Worm (Caenorhabditis elegans) whole organism, L1 larva: ENCODE data around the gene T11G6.2.

Experiments used
- Y116A8C.19 ChIP-seq: sonication (generic microtip); optimal IDR thresholded peaks from 2 replicates; lab custom pipeline; 2016; ENCODE audit warnings: missing compliant biosample characterization, missing genetic modification characterization, borderline replicate concordance
- aha-1 ChIP-seq: fragments of 150-350 bp; optimal IDR thresholded peaks from 2 replicates; lab custom pipeline; 2014; ENCODE audit warnings: missing biosample characterization, missing genetic modification characterization
- ama-1 ChIP-seq: fragments of 150-350 bp; optimal IDR thresholded peaks from 2 replicates; lab custom pipeline; 2014
- ceh-8 ChIP-seq: fragments of 200-800 bp; sonication (Bioruptor generic); optimal IDR thresholded peaks from 2 replicates; lab custom pipeline; 2018; ENCODE audit warnings: mild to moderate bottlenecking, missing genetic modification characterization, moderate library complexity, missing compliant biosample characterization
- ceh-82 ChIP-seq, 3 experiments: fragments of 150-350 bp in 1 of 3; sonication (generic microtip) in 2 of 3; optimal IDR thresholded peaks; 2 replicates each; lab custom pipeline; 2014 to 2017; ENCODE audit warnings: missing biosample characterization in 3 of 3, missing genetic modification characterization in 3 of 3
- ceh-88 ChIP-seq: fragments of 200-800 bp; sonication (Bioruptor generic); IDR thresholded peaks from 2 replicates; pipeline ENCODE4 v1.3.6; 2022; ENCODE audit warnings: missing genetic modification characterization, missing compliant biosample characterization
- efl-1 ChIP-seq, 4 experiments: fragments of 150-350 bp; optimal IDR thresholded peaks in 3 of 4; peaks in 1 of 4; 1 replicate in 1 of 4; 2 replicates in 3 of 4; lab custom pipeline; 2014; ENCODE audit warnings: missing biosample characterization in 2 of 4, missing genetic modification characterization in 2 of 4, missing genetic modification reagents in 2 of 4
- egl-27 ChIP-seq, 2 experiments: fragments of 150-350 bp in 1 of 2; sonication (generic microtip); optimal IDR thresholded peaks; 3 replicates each; lab custom pipeline; 2017 to 2018; ENCODE audit warnings: missing biosample characterization in 2 of 2, missing genetic modification characterization in 2 of 2, missing genetic modification reagents in 2 of 2
- fkh-10 ChIP-seq: sonication (generic microtip); optimal IDR thresholded peaks from 2 replicates; lab custom pipeline; 2017; ENCODE audit warnings: missing biosample characterization, missing genetic modification reagents, missing genetic modification characterization
- fkh-8 ChIP-seq: sonication (generic microtip); optimal IDR thresholded peaks from 2 replicates; lab custom pipeline; 2016; ENCODE audit warnings: mild to moderate bottlenecking, missing genetic modification characterization, missing compliant biosample characterization
- grh-1 ChIP-seq: fragments of 200-800 bp; sonication (Bioruptor generic); IDR thresholded peaks from 2 replicates; pipeline ENCODE4 v1.3.6; 2022; ENCODE audit warnings: missing genetic modification reagents, missing genetic modification characterization, missing compliant biosample characterization
- hlh-17 ChIP-seq: fragments of 200-800 bp; sonication (Bioruptor generic); optimal IDR thresholded peaks from 2 replicates; lab custom pipeline; 2018; ENCODE audit warnings: missing genetic modification characterization, mild to moderate bottlenecking, missing compliant biosample characterization, moderate library complexity, borderline replicate concordance
- irx-1 ChIP-seq: sonication (generic microtip); optimal IDR thresholded peaks from 2 replicates; lab custom pipeline; 2016; ENCODE audit warnings: missing genetic modification characterization, missing compliant biosample characterization
- jun-1 ChIP-seq: fragments of 150-350 bp; optimal IDR thresholded peaks from 2 replicates; lab custom pipeline; 2014; ENCODE audit warnings: missing biosample characterization, missing genetic modification reagents, missing genetic modification characterization
- lin-13 ChIP-seq: fragments of 150-350 bp; optimal IDR thresholded peaks from 2 replicates; lab custom pipeline; 2014; ENCODE audit warnings: missing biosample characterization, missing genetic modification reagents, missing genetic modification characterization
- lin-14 ChIP-seq: fragments of 200-800 bp; sonication (Bioruptor generic); optimal IDR thresholded peaks from 2 replicates; lab custom pipeline; 2018; ENCODE audit warnings: mild to moderate bottlenecking, missing genetic modification characterization, moderate library complexity, missing compliant biosample characterization
- lin-39 ChIP-seq: fragments of 150-350 bp; optimal IDR thresholded peaks from 2 replicates; lab custom pipeline; 2014; ENCODE audit warnings: missing biosample characterization, missing genetic modification reagents, missing genetic modification characterization
- mab-9 ChIP-seq: fragments of 200-800 bp; sonication (Bioruptor generic); IDR thresholded peaks from 2 replicates; pipeline ENCODE4 v1.3.6; 2022; ENCODE audit warnings: missing genetic modification reagents, missing genetic modification characterization, missing compliant biosample characterization
- mef-2 ChIP-seq: fragments of 150-350 bp; optimal IDR thresholded peaks from 2 replicates; lab custom pipeline; 2014; ENCODE audit warnings: missing biosample characterization, missing genetic modification characterization
- nhr-12 ChIP-seq: sonication (generic microtip); optimal IDR thresholded peaks from 2 replicates; lab custom pipeline; 2017; ENCODE audit warnings: missing biosample characterization, missing genetic modification characterization
- nhr-47 ChIP-seq: sonication (generic microtip); optimal IDR thresholded peaks from 2 replicates; lab custom pipeline; 2016; ENCODE audit warnings: mild to moderate bottlenecking, missing genetic modification characterization, moderate library complexity, missing compliant biosample characterization
- nhr-76 ChIP-seq: sonication (generic microtip); optimal IDR thresholded peaks from 2 replicates; lab custom pipeline; 2017; ENCODE audit warnings: missing biosample characterization, missing genetic modification characterization
- nhr-84 ChIP-seq: sonication (generic microtip); optimal IDR thresholded peaks from 2 replicates; lab custom pipeline; 2017; ENCODE audit warnings: missing biosample characterization, missing genetic modification characterization
- nhr-90 ChIP-seq: sonication (generic microtip); optimal IDR thresholded peaks from 2 replicates; lab custom pipeline; 2016; ENCODE audit warnings: mild to moderate bottlenecking, missing genetic modification characterization, missing compliant biosample characterization; ENCODE audit not compliant: poor library complexity
- pqm-1 ChIP-seq: sonication (generic microtip); optimal IDR thresholded peaks from 3 replicates; lab custom pipeline; 2017; ENCODE audit warnings: missing biosample characterization, missing genetic modification characterization
- rnt-1 ChIP-seq: sonication (generic microtip); optimal IDR thresholded peaks from 2 replicates; lab custom pipeline; 2016; ENCODE audit warnings: mild to moderate bottlenecking, missing genetic modification characterization, moderate library complexity, missing compliant biosample characterization
- skn-1 ChIP-seq: fragments of 150-350 bp; optimal IDR thresholded peaks from 2 replicates; lab custom pipeline; 2014; ENCODE audit warnings: missing biosample characterization, missing genetic modification characterization
- snu-23 ChIP-seq: sonication (generic microtip); optimal IDR thresholded peaks from 2 replicates; lab custom pipeline; 2016; ENCODE audit warnings: missing genetic modification characterization, missing compliant biosample characterization
- tbx-2 ChIP-seq: sonication (generic microtip); optimal IDR thresholded peaks from 2 replicates; lab custom pipeline; 2016; ENCODE audit warnings: missing genetic modification characterization, missing compliant biosample characterization
- tlp-1 ChIP-seq: fragments of 150-350 bp; optimal IDR thresholded peaks from 2 replicates; lab custom pipeline; 2014; ENCODE audit warnings: missing biosample characterization, missing genetic modification characterization
- unc-30 ChIP-seq: sonication (generic microtip); optimal IDR thresholded peaks from 2 replicates; lab custom pipeline; 2017; ENCODE audit warnings: missing biosample characterization, missing genetic modification characterization
- unc-62 ChIP-seq: fragments of 150-350 bp; optimal IDR thresholded peaks from 2 replicates; lab custom pipeline; 2014; ENCODE audit warnings: missing biosample characterization, missing genetic modification reagents, missing genetic modification characterization
- vab-15 ChIP-seq: sonication (generic microtip); optimal IDR thresholded peaks from 2 replicates; lab custom pipeline; 2017; ENCODE audit warnings: missing genotype, mild to moderate bottlenecking, missing genetic modification characterization, missing compliant biosample characterization
- xbp-1 ChIP-seq: sonication (generic microtip); optimal IDR thresholded peaks from 2 replicates; lab custom pipeline; 2016; ENCODE audit warnings: missing genetic modification characterization, missing compliant biosample characterization
- zip-4 ChIP-seq: fragments of 200-800 bp; sonication (Bioruptor generic); optimal IDR thresholded peaks from 2 replicates; lab custom pipeline; 2018; ENCODE audit warnings: mild to moderate bottlenecking, missing genetic modification characterization, moderate library complexity, missing compliant biosample characterization
- ztf-11 ChIP-seq, 2 experiments: sonication (generic microtip); optimal IDR thresholded peaks; 2 replicates each; lab custom pipeline; 2016 to 2017; ENCODE audit warnings: missing genetic modification characterization in 2 of 2, missing biosample characterization in 1 of 2, missing compliant biosample characterization in 1 of 2

The T11G6.2 gene

DNA sequence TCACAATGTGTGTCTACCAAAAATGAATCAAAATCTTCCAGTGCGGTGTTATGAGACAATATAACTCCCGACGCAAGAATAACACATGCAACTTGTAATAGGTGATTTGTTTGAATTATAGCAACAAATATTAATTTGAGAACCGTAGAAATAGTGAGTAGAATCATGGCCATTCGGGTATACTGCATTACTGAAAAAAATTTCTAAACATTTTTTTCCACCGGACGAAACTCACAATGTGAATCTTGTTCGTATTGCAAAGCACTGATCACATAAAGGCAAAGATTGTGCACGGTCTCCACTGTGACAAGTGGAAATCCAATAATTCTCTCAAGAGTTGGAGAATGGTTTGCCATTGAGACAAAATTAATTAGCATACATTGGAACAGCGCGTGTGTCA, 44.2 kb upstream of the T11G6.2 start (continued):
- TF ChIP-seq zip-4: no peak
- TF ChIP-seq nhr-84 (tag; lab: Kevin White, UChicago): no peak
- TF ChIP-seq nhr-12: no peak

ce11 chrIV:10900083-10900482, 41.8 kb upstream of the T11G6.2 start, which contains the start of gene srlf-30:
TSS of gene srlf-30 (plus strand) at chrIV:10900383.
- TF ChIP-seq xbp-1 (no peak), nhr-76 (tag; lab: Kevin White, UChicago) (no peak), ceh-88 (GFP tag; lab: Robert Waterston, UW) (no peak), aha-1 (tag; lab: Kevin White, UChicago) (no peak), ama-1 (lab: Kevin White, UChicago) (no peak), tbx-2 (tag; lab: Kevin White, UChicago) (no peak)

DNA sequence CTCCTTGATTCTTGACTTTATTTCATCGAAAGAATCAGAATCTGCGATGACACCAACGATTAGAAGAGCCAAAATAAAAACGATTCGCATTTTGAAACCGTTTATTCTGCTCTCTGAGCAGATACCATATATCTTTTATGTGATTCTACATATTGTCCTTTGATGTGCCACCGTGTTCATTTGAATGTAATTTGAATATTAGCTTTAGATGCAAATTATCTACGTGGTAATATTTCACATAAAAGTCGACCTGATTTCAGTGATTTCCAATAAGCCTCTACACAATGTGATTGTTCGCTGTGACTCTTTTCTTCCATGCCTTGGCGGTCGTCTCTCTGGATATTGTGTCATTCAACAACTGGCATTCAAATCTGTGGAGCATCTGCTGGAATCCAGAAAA, 40.8 kb upstream of the T11G6.2 start, which contains the start of the genes F13E9.9 and F13E9.19:
F13E9.9 (minus strand) TSS at position 101 of the 400 bp plus-strand sequence.
F13E9.19 (plus strand) TSS at position 316 of the 400 bp plus-strand sequence.
- TF ChIP-seq ama-1 (lab: Kevin White, UChicago) (no peak), Y116A8C.19 (tag; lab: Kevin White, UChicago) (no peak), hlh-17 (GFP tag; lab: Kevin White, UChicago) (no peak), nhr-90 (no peak), unc-30 (tag; lab: Kevin White, UChicago) (no peak), tlp-1 (tag; lab: Kevin White, UChicago) (no peak), lin-39 (no peak), nhr-47 (tag; lab: Kevin White, UChicago) (no peak), unc-62 (GFP tag; lab: Kevin White, UChicago) (no peak), fkh-8 (no peak), lin-14 (GFP tag; lab: Kevin White, UChicago) (no peak), fkh-10 (no peak), nhr-76 (tag; lab: Kevin White, UChicago) (no peak)

DNA sequence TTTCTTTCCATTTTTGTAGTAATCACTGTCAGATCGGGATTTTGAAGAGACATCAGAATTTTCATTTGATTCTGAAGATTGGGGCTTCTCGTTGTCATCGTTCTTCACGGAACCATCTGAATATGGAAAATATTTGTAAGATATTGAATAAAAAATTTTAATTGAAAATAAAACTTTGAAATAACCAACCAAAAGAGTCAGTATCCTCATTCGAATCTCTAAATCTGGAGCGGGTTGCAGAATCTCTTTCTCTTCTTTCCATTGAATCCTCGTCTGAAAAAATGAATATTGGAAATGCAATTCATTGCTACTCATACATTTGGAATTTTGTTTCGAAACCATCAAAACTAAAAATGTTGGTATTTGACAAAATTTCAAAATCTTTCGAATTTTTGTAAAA, 39.9 kb upstream of the T11G6.2 start:
- TF ChIP-seq pqm-1 (tag; lab: Kevin White, UChicago) (no peak), snu-23 (GFP tag; lab: Kevin White, UChicago) (no peak), lin-13 (GFP tag; lab: Kevin White, UChicago) (no peak), egl-27 (tag; optimal IDR thresholded peaks at IDR 0.05; lab: Kevin White, UChicago) (no peak), lin-39 (no peak), fkh-8 (no peak), ztf-11 (tag; optimal IDR thresholded peaks at IDR 0.05; lab: Kevin White, UChicago) (no peak), mab-9 (GFP tag; lab: Robert Waterston, UW) (no peak), lin-14 (GFP tag; lab: Kevin White, UChicago) (no peak), grh-1 (no peak), unc-62 (GFP tag; lab: Kevin White, UChicago) (no peak), efl-1 (optimal IDR thresholded peaks at IDR 0.05; lab: Kevin White, UChicago) (no peak), efl-1 (GFP tag; optimal IDR thresholded peaks at IDR 0.05 in 1 of 2; lab: Kevin White, UChicago) (no peak), tbx-2 (tag; lab: Kevin White, UChicago) (no peak), rnt-1 (tag; lab: Kevin White, UChicago) (no peak), skn-1 (tag; lab: Kevin White, UChicago) (no peak)
- TF ChIP-seq, all 84 proteins: peak for 0

- no peak for TF ChIP-seq irx-1 (tag; lab: Kevin White, UChicago)
- no peak for TF ChIP-seq mef-2 (tag; lab: Kevin White, UChicago)
- no peak for TF ChIP-seq ceh-88 (GFP tag; lab: Robert Waterston, UW)
- no peak for TF ChIP-seq jun-1 (tag; lab: Kevin White, UChicago)
- TF ChIP-seq ceh-8: no peak
- no peak for TF ChIP-seq ceh-82 (tag; optimal IDR thresholded peaks at IDR 0.05; lab: Kevin White, UChicago)
- TF ChIP-seq vab-15 (tag; lab: Kevin White, UChicago): no peak
- TF ChIP-seq, all 84 proteins: peak for 0
These were observed 38.2 kb upstream of the T11G6.2 start, which contains the start of gene srlf-13 for ce11 chrIV:10896512-10896911. TSS of gene srlf-13 (minus strand) at chrIV:10896612.
